Worm (Caenorhabditis elegans) whole organism, L4 larva: ENCODE data around the gene tni-3.

Experiments
- F44E2.7 ChIP-seq: fragments of 200-800 bp; sonication (Bioruptor generic); IDR thresholded peaks from 2 replicates; pipeline ENCODE4 v2.1.2; 2022; ENCODE audit warnings: missing genetic modification characterization, missing compliant biosample characterization
- ceh-62 ChIP-seq: sonication (generic microtip); optimal IDR thresholded peaks from 2 replicates; lab custom pipeline; 2017; ENCODE audit warnings: missing biosample characterization, missing genetic modification characterization
- ces-1 ChIP-seq: fragments of 150-350 bp; sonication (generic microtip); optimal IDR thresholded peaks from 4 replicates; lab custom pipeline; 2014; ENCODE audit warnings: missing biosample characterization, missing genetic modification reagents, missing genetic modification characterization
- daf-12 ChIP-seq: fragments of 150-350 bp; optimal IDR thresholded peaks from 2 replicates; lab custom pipeline; 2014; ENCODE audit warnings: missing biosample characterization, missing genetic modification reagents, missing genetic modification characterization
- jun-1 ChIP-seq: fragments of 150-350 bp; optimal IDR thresholded peaks from 2 replicates; lab custom pipeline; 2014; ENCODE audit warnings: missing biosample characterization, missing genetic modification reagents, missing genetic modification characterization
- pqm-1 ChIP-seq: sonication (generic microtip); optimal IDR thresholded peaks from 2 replicates; lab custom pipeline; 2017; ENCODE audit warnings: missing biosample characterization, missing genetic modification characterization
- rbr-2 ChIP-seq: sonication (generic microtip); optimal IDR thresholded peaks from 2 replicates; lab custom pipeline; 2016; ENCODE audit warnings: missing genotype, missing genetic modification characterization, missing compliant biosample characterization

DNA sequence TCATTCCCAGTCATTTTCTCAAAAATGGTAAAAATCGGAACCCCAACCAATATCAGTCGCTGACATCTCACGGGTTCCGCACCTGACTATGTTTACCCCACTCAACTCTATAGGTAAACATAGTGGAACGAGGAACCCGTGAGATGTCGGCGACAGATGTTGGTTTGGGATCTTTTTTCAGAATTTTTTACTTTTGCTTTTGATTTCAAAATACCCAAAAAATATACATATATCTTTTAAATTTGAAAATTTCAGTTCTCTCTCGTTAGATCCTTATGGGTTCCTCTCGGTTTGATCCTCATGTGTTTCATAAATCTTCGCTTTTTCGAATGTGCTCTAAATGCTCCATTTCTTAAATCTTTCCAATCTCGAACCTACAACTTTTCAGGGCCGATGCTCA lies 38.7 kb upstream of the tni-3 start, which contains the start of gene srw-23:
- TF ChIP-seq F44E2.7 (GFP tag; lab: Robert Waterston, UW): no peak
- TF ChIP-seq rbr-2 (tag; lab: Kevin White, UChicago): no peak
- no peak for TF ChIP-seq ces-1 (GFP tag; lab: Kevin White, UChicago)
- no peak for TF ChIP-seq daf-12 (tag; lab: Kevin White, UChicago)
- no peak for TF ChIP-seq jun-1
- no peak for TF ChIP-seq pqm-1
- no peak for TF ChIP-seq ceh-62 (tag; lab: Kevin White, UChicago)
